Fruit fly (Drosophila melanogaster): ENCODE data around the gene mTerf5.

Gene mTerf5

dm6 chr3R:18185385-18185784 lies 38.1 kb downstream of the mTerf5 start, which contains the start of the genes Arp5 and CG7208 (continued):
- TF ChIP-seq CG10147 (GFP tag; optimal IDR thresholded peaks at IDR 0.05) (peak; percentile 59), Optix (GFP tag; IDR thresholded peaks at IDR 0.05) (no peak), CG2129 (GFP tag; IDR thresholded peaks at IDR 0.05; ENCODE audit: partially characterized antibody) (no peak), crc (GFP tag; optimal IDR thresholded peaks at IDR 0.05) (peak; percentile 40), vfl (GFP tag; optimal IDR thresholded peaks at IDR 0.05) (peak; percentile 54), Oaz (GFP tag; IDR thresholded peaks at IDR 0.05) (no peak), CG32772 (GFP tag; IDR thresholded peaks at IDR 0.05) (no peak), CG12071 (GFP tag; optimal IDR thresholded peaks at IDR 0.05) (no peak), Rx (GFP tag; IDR thresholded peaks at IDR 0.05) (no peak), ap (GFP tag; IDR thresholded peaks at IDR 0.05) (0 out of 2 replicates have a peak, but pooled peaks have one; percentile 30), ewg (GFP tag; optimal IDR thresholded peaks at IDR 0.05) (peak; percentile 48), CG30431 (GFP tag; optimal IDR thresholded peaks at IDR 0.05) (peak; percentile 5), toy (GFP tag; IDR thresholded peaks at IDR 0.05) (no peak), CG1647 (GFP tag; optimal IDR thresholded peaks at IDR 0.05) (peak; percentile 51), btn (GFP tag; optimal IDR thresholded peaks at IDR 0.05) (no peak), CG18011 (GFP tag; optimal IDR thresholded peaks at IDR 0.05) (peak; percentile 54), CG6854 (GFP tag; optimal IDR thresholded peaks at IDR 0.05) (no peak), gce (GFP tag; IDR thresholded peaks at IDR 0.05) (no peak), Ptx1 (GFP tag; IDR thresholded peaks at IDR 0.05) (peak; percentile 62), sens-2 (GFP tag; IDR thresholded peaks at IDR 0.05) (no peak), chif (GFP tag; optimal IDR thresholded peaks at IDR 0.05) (peak; percentile 40 to 61), CG34224 (GFP tag; IDR thresholded peaks at IDR 0.05; ENCODE audit: partially characterized antibody) (no peak; the same call in 2 of the 3 replicates), CG5953 (GFP tag; IDR thresholded peaks at IDR 0.05) (no peak), luna (GFP tag; optimal IDR thresholded peaks at IDR 0.05) (peak; percentile 51), Sox100B (GFP tag; optimal IDR thresholded peaks at IDR 0.05) (peak; percentile 64), ase (GFP tag; IDR thresholded peaks at IDR 0.05) (peak; percentile 8; the same call in 1 of the 3 replicates), Bgb (GFP tag; IDR thresholded peaks at IDR 0.05; ENCODE audit: partially characterized antibody) (no peak), CG31388 (GFP tag; optimal IDR thresholded peaks at IDR 0.05) (peak; percentile 29), CG6791 (GFP tag; IDR thresholded peaks at IDR 0.05; ENCODE audit: partially characterized antibody) (no peak), NK7.1 (GFP tag; optimal IDR thresholded peaks at IDR 0.05) (no peak), sima (GFP tag; optimal IDR thresholded peaks at IDR 0.05) (no peak), CG11560 (tag; IDR thresholded peaks at IDR 0.05) (no peak; the same call in 2 of the 3 replicates), E2f1 (GFP tag; IDR thresholded peaks at IDR 0.05) (0 out of 2 replicates have a peak, but pooled peaks have one; percentile 30), mam (GFP tag; optimal IDR thresholded peaks at IDR 0.05) (peak; percentile 70), dati (GFP tag; IDR thresholded peaks at IDR 0.05) (no peak), CG14441 (GFP tag; IDR thresholded peaks at IDR 0.05) (peak; percentile 45; the same call in 1 of the 2 replicates), GATAe (GFP tag; conservative IDR thresholded peaks at IDR 0.05) (no peak), Taf1 (GFP tag; IDR thresholded peaks at IDR 0.05) (peak; percentile 60), amos (GFP tag; IDR thresholded peaks at IDR 0.05; ENCODE audit: partially characterized antibody) (peak; percentile 38; the same call in 1 of the 2 replicates), hbn (GFP tag; IDR thresholded peaks at IDR 0.05; ENCODE audit: partially characterized antibody) (no peak), Myb (GFP tag; optimal IDR thresholded peaks at IDR 0.05) (peak; percentile 86), CG12299 (tag; optimal IDR thresholded peaks at IDR 0.05) (peak; percentile 55), knrl (GFP tag; IDR thresholded peaks at IDR 0.05; ENCODE audit: partially characterized antibody) (no peak), lab (GFP tag; optimal IDR thresholded peaks at IDR 0.05) (no peak), CG4730 (GFP tag; IDR thresholded peaks at IDR 0.05) (no peak), CG17829 (tag; optimal IDR thresholded peaks at IDR 0.05) (peak; percentile 51), Deaf1 (tag; optimal IDR thresholded peaks at IDR 0.05) (no peak), CG33213 (GFP tag; optimal IDR thresholded peaks at IDR 0.05) (peak; percentile 53), ro (GFP tag; IDR thresholded peaks at IDR 0.05) (peak; percentile 19; the same call in 1 of the 2 replicates), tio (GFP tag; optimal IDR thresholded peaks at IDR 0.05) (no peak), CG1529 (GFP tag; optimal IDR thresholded peaks at IDR 0.05) (peak; percentile 47)
